Worm (Caenorhabditis elegans) whole organism, late embryonic: ENCODE data around the gene cyp-14A1.

Experiments used
- Y22D7AL.16 ChIP-seq: sonication (generic microtip); optimal IDR thresholded peaks from 2 replicates; lab custom pipeline; 2016; ENCODE audit warnings: missing genetic modification characterization, missing compliant biosample characterization
- ceh-22 ChIP-seq: sonication (generic microtip); optimal IDR thresholded peaks from 2 replicates; lab custom pipeline; 2017; ENCODE audit warnings: missing biosample characterization, missing genetic modification characterization
- fkh-6 ChIP-seq: sonication (generic microtip); optimal IDR thresholded peaks from 2 replicates; lab custom pipeline; 2016; ENCODE audit warnings: missing genetic modification characterization, missing compliant biosample characterization
- gmeb-2 ChIP-seq: sonication (generic microtip); optimal IDR thresholded peaks from 2 replicates; lab custom pipeline; 2016; ENCODE audit warnings: missing genetic modification characterization, inconsistent platforms, missing compliant biosample characterization
- madf-2 ChIP-seq: sonication (generic microtip); optimal IDR thresholded peaks from 2 replicates; lab custom pipeline; 2017; ENCODE audit warnings: missing genetic modification characterization, missing compliant biosample characterization
- pha-4 ChIP-seq: fragments of 150-350 bp; optimal IDR thresholded peaks from 2 replicates; lab custom pipeline; 2018; ENCODE audit warnings: missing biosample characterization, missing genetic modification reagents, missing genetic modification characterization
- pqm-1 ChIP-seq: sonication (generic microtip); optimal IDR thresholded peaks from 2 replicates; lab custom pipeline; 2016; ENCODE audit warnings: missing genetic modification characterization, missing compliant biosample characterization
- sox-2 ChIP-seq: fragments of 200-800 bp; sonication (Bioruptor generic); IDR thresholded peaks from 2 replicates; pipeline ENCODE4 v1.3.6; 2022; ENCODE audit warnings: missing genetic modification reagents, missing genetic modification characterization, missing compliant biosample characterization
- unc-86 ChIP-seq: sonication (generic microtip); optimal IDR thresholded peaks from 2 replicates; lab custom pipeline; 2016; ENCODE audit warnings: missing genetic modification characterization, missing compliant biosample characterization

ce11 chrX:13308745-13309144 is 41.6 kb upstream of the cyp-14A1 start, which contains the start of gene srxa-8:
- TF ChIP-seq unc-86 (tag; lab: Kevin White, UChicago) (no peak), ceh-22 (tag; lab: Kevin White, UChicago) (no peak), fkh-6 (tag; lab: Kevin White, UChicago) (no peak), pqm-1 (tag; lab: Kevin White, UChicago) (no peak), pha-4 (no peak), Y22D7AL.16 (tag; lab: Kevin White, UChicago) (no peak), madf-2 (tag; lab: Kevin White, UChicago) (no peak), gmeb-2 (tag; lab: Kevin White, UChicago) (no peak), sox-2 (GFP tag; lab: Robert Waterston, UW) (no peak)
